Fruit fly (Drosophila melanogaster) S2 (cell line): ENCODE results near the gene CG8202.

ENCODE experiments used
- CG8478 ChIP-seq: fragments of >200 bp; optimal IDR thresholded peaks from 2 replicates; lab custom pipeline; 2018
- CTCF ChIP-seq, 2 experiments: fragments of >200 bp; optimal IDR thresholded peaks; 2 replicates each; lab custom pipeline; 2018

dm6 chr3R:8731597-8732263 is at the start of gene CG8202, which contains the start of gene M1BP:
- TF ChIP-seq CG8478 (lab: Kevin White, UChicago) (no peak), CTCF (optimal IDR thresholded peaks at IDR 0.05; lab: Kevin White, UChicago) (no peak)
